Worm (Caenorhabditis elegans): ENCODE data around the gene Y113G7B.12.
A peak's percentile ranks its signal among the peaks of the same experiment; 100 is the strongest.

Gene Y113G7B.12

DNA sequence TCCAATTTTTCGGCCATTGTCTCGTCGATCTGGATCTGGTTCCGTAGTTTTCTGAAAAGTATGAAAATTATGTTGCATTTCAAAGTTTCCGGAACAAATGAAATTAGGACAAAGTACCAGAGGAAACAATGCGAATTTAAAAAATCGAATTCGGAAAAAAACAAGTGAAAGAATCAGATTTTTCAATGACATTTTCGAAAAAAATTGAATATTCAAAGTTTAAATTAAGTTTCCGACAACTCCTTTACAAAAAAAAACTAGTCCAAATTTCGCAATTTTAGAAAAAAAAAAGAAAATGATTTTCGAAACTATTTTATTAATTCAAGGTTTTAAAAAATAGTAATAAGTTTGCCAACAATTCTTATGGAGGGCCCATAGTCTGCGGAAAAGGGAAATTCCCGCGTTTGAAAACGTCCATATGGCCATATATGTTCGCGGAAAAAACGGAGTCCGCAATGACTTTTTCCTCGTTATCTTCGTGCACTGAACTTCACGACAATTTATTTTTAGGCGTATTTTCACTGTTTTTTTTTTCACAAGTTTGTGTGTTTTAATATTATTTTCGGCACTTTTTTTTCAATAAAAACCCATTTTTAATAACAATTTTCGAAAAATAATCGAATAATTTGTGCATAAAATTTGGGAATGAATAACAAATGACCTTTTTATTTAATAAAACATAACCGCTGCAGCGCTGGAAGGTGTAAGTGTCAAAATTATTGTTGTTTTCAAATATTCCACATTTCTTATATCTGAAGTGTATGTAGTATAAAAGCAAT is 20.2 kb downstream of the Y113G7B.12 start, which contains the start of the genes fbxa-115 and Y113G7B.27:
Gene fbxa-115 (minus strand): TSS at position 51 of the 779 bp plus-strand sequence.
Gene Y113G7B.27 (plus strand): TSS at position 729 of the 779 bp plus-strand sequence.
- TF ChIP-seq skn-1 (tag; optimal IDR thresholded peaks at IDR 0.05): peak; percentile 72
- no peak for TF ChIP-seq eor-1 (tag; optimal IDR thresholded peaks at IDR 0.05)

DNA sequence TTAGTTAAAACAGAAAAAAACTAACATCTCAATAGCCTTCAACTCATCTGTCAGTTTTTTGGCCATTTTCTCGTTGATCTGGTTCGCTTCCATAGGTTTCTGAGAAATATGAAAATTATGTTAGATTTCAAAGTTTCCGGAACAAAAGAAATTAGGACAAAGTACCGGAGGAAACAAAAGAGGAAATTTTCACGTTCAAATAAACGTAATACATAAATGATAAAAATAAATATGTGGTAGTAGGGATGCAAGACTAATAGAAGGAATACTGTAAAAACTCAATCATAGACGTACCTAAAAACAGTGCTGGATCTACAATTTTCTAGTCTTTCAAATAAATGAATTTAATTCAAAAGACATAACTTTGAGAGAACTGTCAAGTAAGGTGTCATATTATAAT is 23.7 kb downstream of the Y113G7B.12 start, which contains the start of gene fbxa-116:
Gene fbxa-116 (minus strand): TSS at position 101 of the 400 bp plus-strand sequence.
- no peak for TF ChIP-seq ceh-16 (tag; optimal IDR thresholded peaks at IDR 0.05)
- TF ChIP-seq nhr-11 (tag; optimal IDR thresholded peaks at IDR 0.05): no peak
- no peak for TF ChIP-seq zag-1 (tag; optimal IDR thresholded peaks at IDR 0.05)
- TF ChIP-seq fkh-2 (tag; optimal IDR thresholded peaks at IDR 0.05): no peak
- no peak for TF ChIP-seq nhr-237 (tag; optimal IDR thresholded peaks at IDR 0.05)
- TF ChIP-seq ceh-82 (tag; optimal IDR thresholded peaks at IDR 0.05): no peak
- TF ChIP-seq nhr-43 (tag; optimal IDR thresholded peaks at IDR 0.05; ENCODE audit: poor library complexity, severe bottlenecking): no peak
- TF ChIP-seq skn-1 (tag; optimal IDR thresholded peaks at IDR 0.05): no peak
- no peak for TF ChIP-seq elt-1 (tag; optimal IDR thresholded peaks at IDR 0.05)
- TF ChIP-seq lin-39 (tag; optimal IDR thresholded peaks at IDR 0.05): no peak

DNA sequence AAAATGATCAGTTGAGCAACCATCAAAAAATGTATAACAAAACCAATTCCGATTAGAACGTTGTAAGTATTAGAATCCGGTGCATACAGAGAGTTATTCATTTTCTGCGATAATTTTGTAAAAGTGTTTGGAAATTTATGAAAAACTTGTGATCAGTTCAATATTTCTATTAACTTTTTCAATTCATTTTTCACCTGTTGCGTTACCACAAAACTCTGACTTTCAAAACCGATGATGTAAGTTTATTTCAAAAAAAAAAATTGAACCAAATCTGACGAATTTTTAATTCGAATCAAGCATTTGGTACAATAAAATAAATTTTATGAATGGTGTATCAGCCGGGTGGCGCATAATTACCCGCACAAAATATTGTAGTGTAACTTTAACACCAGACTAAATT is 25.9 kb downstream of the Y113G7B.12 start, which contains the start of gene srz-16:
Gene srz-16 (minus strand): TSS at position 101 of the 400 bp plus-strand sequence.
- TF ChIP-seq lin-39 (tag; optimal IDR thresholded peaks at IDR 0.05) (no peak), ZK546.5 (tag; optimal IDR thresholded peaks at IDR 0.05) (no peak), nhr-67 (tag; optimal IDR thresholded peaks at IDR 0.05) (no peak), nhr-11 (tag; optimal IDR thresholded peaks at IDR 0.05) (no peak), nhr-23 (tag; optimal IDR thresholded peaks at IDR 0.05) (no peak), fos-1 (tag; optimal IDR thresholded peaks at IDR 0.05) (no peak), elt-2 (tag; optimal IDR thresholded peaks at IDR 0.05) (no peak), nhr-237 (tag; optimal IDR thresholded peaks at IDR 0.05) (no peak), nhr-76 (tag; optimal IDR thresholded peaks at IDR 0.05) (no peak), elt-1 (tag; optimal IDR thresholded peaks at IDR 0.05) (no peak), egl-27 (tag; optimal IDR thresholded peaks at IDR 0.05) (no peak), nhr-12 (tag; optimal IDR thresholded peaks at IDR 0.05) (no peak), mdl-1 (tag; optimal IDR thresholded peaks at IDR 0.05) (no peak), nhr-77 (tag; optimal IDR thresholded peaks at IDR 0.05) (no peak), ztf-4 (tag; optimal IDR thresholded peaks at IDR 0.05) (no peak), nfya-1 (tag; optimal IDR thresholded peaks at IDR 0.05; ENCODE audit: insufficient read depth) (no peak), sea-2 (GFP tag; optimal IDR thresholded peaks at IDR 0.05) (no peak)

DNA sequence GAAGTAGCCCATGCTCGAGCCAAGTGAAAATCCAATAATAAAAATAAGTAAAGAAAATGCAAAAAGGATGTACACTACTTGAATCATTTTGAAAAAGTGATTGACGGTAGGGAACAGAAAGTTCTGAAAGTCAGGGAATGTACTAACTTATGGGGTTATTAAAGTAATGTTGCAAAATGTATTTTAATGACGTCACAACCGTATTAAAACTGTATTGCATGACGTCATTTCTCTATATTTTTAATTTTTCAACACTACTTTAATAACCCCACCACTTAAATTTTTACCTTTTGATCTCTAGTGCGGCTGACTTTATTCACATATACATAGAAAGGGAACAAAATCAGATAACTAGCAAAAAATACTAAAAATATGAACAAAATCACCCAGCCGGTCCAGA is 30.2 kb downstream of the Y113G7B.12 start:
- TF ChIP-seq elt-2 (tag; optimal IDR thresholded peaks at IDR 0.05) (no peak), fos-1 (tag; optimal IDR thresholded peaks at IDR 0.05) (no peak), daf-12 (tag; optimal IDR thresholded peaks at IDR 0.05) (no peak), unc-39 (tag; optimal IDR thresholded peaks at IDR 0.05) (no peak), mdl-1 (tag; optimal IDR thresholded peaks at IDR 0.05) (no peak), nhr-11 (tag; optimal IDR thresholded peaks at IDR 0.05) (no peak), egl-27 (tag; optimal IDR thresholded peaks at IDR 0.05) (no peak), mml-1 (tag; optimal IDR thresholded peaks at IDR 0.05) (no peak), skn-1 (tag; optimal IDR thresholded peaks at IDR 0.05) (no peak), nhr-28 (tag; optimal IDR thresholded peaks at IDR 0.05) (no peak), ceh-82 (tag; optimal IDR thresholded peaks at IDR 0.05) (no peak), nhr-67 (tag; optimal IDR thresholded peaks at IDR 0.05) (no peak), lsy-12 (tag; optimal IDR thresholded peaks at IDR 0.05) (no peak), lin-15B (tag; optimal IDR thresholded peaks at IDR 0.05) (no peak), ztf-4 (tag; optimal IDR thresholded peaks at IDR 0.05) (no peak), R02D3.7 (tag; optimal IDR thresholded peaks at IDR 0.05) (no peak), sea-2 (GFP tag; optimal IDR thresholded peaks at IDR 0.05) (no peak), tbx-2 (tag; optimal IDR thresholded peaks at IDR 0.05) (no peak), nhr-76 (tag; optimal IDR thresholded peaks at IDR 0.05) (no peak)

DNA sequence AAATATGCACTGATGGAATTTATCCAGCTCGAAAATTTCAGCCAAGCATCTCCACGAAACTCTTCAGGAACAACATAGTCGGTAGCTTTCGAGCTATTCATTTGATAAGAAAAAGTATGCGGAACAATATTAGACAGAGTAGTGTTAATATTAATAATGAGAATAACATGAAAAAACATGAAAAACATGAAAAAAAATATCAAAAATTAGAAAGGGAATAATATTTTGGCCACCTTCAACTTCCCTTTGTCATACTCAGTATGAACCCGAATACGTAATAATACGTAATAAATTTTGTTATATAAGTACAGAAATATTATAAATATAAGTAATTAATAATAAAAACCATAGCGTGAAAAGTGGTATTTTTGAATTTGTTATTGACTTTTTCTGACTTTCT is 40.5 kb downstream of the Y113G7B.12 start, which contains the start of gene srw-39:
Gene srw-39 (minus strand): TSS at position 101 of the 400 bp plus-strand sequence.
- TF ChIP-seq lsy-12 (tag; optimal IDR thresholded peaks at IDR 0.05) (no peak), nhr-11 (tag; optimal IDR thresholded peaks at IDR 0.05) (no peak), nhr-25 (tag; optimal IDR thresholded peaks at IDR 0.05) (no peak), fkh-2 (tag; optimal IDR thresholded peaks at IDR 0.05) (no peak), unc-39 (tag; optimal IDR thresholded peaks at IDR 0.05) (no peak), nhr-67 (tag; optimal IDR thresholded peaks at IDR 0.05) (no peak), egl-27 (tag; optimal IDR thresholded peaks at IDR 0.05) (no peak), ceh-28 (tag; optimal IDR thresholded peaks at IDR 0.05) (no peak), unc-62 (GFP tag; optimal IDR thresholded peaks at IDR 0.05) (no peak), jun-1 (tag; optimal IDR thresholded peaks at IDR 0.05) (no peak), ztf-11 (tag; optimal IDR thresholded peaks at IDR 0.05) (no peak), mdl-1 (tag; optimal IDR thresholded peaks at IDR 0.05) (no peak), fkh-10 (GFP tag; optimal IDR thresholded peaks at IDR 0.05) (no peak), nfya-1 (tag; optimal IDR thresholded peaks at IDR 0.05; ENCODE audit: insufficient read depth) (no peak)

All from whole organism, L3 larva.